Worm (Caenorhabditis elegans) whole organism, early embryonic: Measurements from ENCODE around the gene D1014.5.

ENCODE experiments used
- aly-1 ChIP-seq: sonication (generic microtip); optimal IDR thresholded peaks from 2 replicates; lab custom pipeline; 2016; ENCODE audit warnings: missing genetic modification characterization, missing compliant biosample characterization
- ama-1 ChIP-seq: fragments of 150-350 bp; optimal IDR thresholded peaks from 2 replicates; lab custom pipeline; 2014
- ceh-36 ChIP-seq: sonication (generic microtip); optimal IDR thresholded peaks from 2 replicates; lab custom pipeline; 2016; ENCODE audit warnings: missing genetic modification characterization, inconsistent platforms, missing compliant biosample characterization
- ets-7 ChIP-seq: sonication (generic microtip); optimal IDR thresholded peaks from 2 replicates; lab custom pipeline; 2016; ENCODE audit warnings: missing genotype, missing genetic modification characterization, missing compliant biosample characterization
- flt-1 ChIP-seq: fragments of 200-800 bp; sonication (Bioruptor generic); IDR thresholded peaks from 2 replicates; pipeline ENCODE4 v1.3.6; 2022; ENCODE audit warnings: missing genetic modification characterization, missing compliant biosample characterization
- hmg-4 ChIP-seq: fragments of 200-800 bp; sonication (Bioruptor generic); optimal IDR thresholded peaks from 2 replicates; lab custom pipeline; 2018; ENCODE audit warnings: mild to moderate bottlenecking, missing genetic modification characterization, missing compliant biosample characterization
- hnd-1 ChIP-seq: sonication (generic microtip); optimal IDR thresholded peaks from 2 replicates; lab custom pipeline; 2016; ENCODE audit warnings: missing genetic modification characterization, missing compliant biosample characterization
- pes-1 ChIP-seq: fragments of 200-800 bp; sonication (Bioruptor generic); IDR thresholded peaks from 2 replicates; pipeline ENCODE4 v1.3.6; 2022; ENCODE audit warnings: missing genetic modification reagents, missing genetic modification characterization, missing compliant biosample characterization
- sea-1 ChIP-seq: fragments of 200-800 bp; sonication (Bioruptor generic); conservative IDR thresholded peaks from 2 replicates; pipeline ENCODE4 v1.3.6; 2022; ENCODE audit warnings: missing genetic modification characterization, missing compliant biosample characterization
- tbx-37 ChIP-seq: fragments of 200-800 bp; sonication (Bioruptor generic); conservative IDR thresholded peaks from 2 replicates; pipeline ENCODE4 v1.3.6; 2022; ENCODE audit warnings: missing genetic modification reagents, missing genetic modification characterization, missing compliant biosample characterization
- tra-4 ChIP-seq: sonication (generic microtip); optimal IDR thresholded peaks from 2 replicates; lab custom pipeline; 2017; ENCODE audit warnings: missing genetic modification characterization, missing compliant biosample characterization

DNA sequence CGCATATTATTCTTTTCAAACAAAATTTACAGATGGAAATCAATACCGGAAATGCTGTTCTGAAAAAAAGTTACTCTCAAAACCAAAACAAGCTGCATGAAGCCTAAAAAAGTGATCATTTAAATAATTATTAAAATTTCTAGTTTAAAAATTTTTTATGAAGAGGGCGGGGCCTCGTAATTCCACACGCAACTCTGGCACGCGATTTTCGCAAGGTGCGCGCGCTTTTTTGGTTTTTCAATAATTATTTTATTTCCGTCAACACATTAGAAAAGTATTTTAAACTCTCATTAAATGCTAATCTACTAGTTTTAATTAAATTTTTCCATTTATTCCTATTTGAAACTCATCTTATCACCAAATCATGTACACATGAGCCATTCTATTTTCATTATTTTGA is 6.2 kb downstream of the D1014.5 start:
- no peak for TF ChIP-seq tbx-37 (GFP tag; lab: Robert Waterston, UW)
- TF ChIP-seq flt-1 = no peak; the same call in 1 of the 2 replicates
- TF ChIP-seq sea-1 (GFP tag; lab: Robert Waterston, UW) = no peak
- no peak; the same call in 1 of the 2 replicates for TF ChIP-seq pes-1 (GFP tag; lab: Robert Waterston, UW)
- TF ChIP-seq ets-7 = no peak
- no peak for TF ChIP-seq ama-1 (lab: Kevin White, UChicago)
- no peak for TF ChIP-seq ceh-36 (tag; lab: Kevin White, UChicago)
- TF ChIP-seq aly-1 = no peak
- TF ChIP-seq hnd-1 = no peak
- TF ChIP-seq tra-4 (tag; lab: Kevin White, UChicago) = no peak
- no peak for TF ChIP-seq hmg-4 (GFP tag; lab: Kevin White, UChicago)
